Worm (Caenorhabditis elegans) whole organism, young adult: Measurements from ENCODE around the gene kin-36.

ENCODE experiments used
- B0035.1 ChIP-seq: sonication (generic microtip); optimal IDR thresholded peaks from 2 replicates; lab custom pipeline; 2016; ENCODE audit warnings: missing genetic modification characterization, mild to moderate bottlenecking, missing compliant biosample characterization, missing genotype, missing genetic modification reagents
- B0336.3 ChIP-seq: fragments of 200-800 bp; sonication (Bioruptor generic); IDR thresholded peaks from 2 replicates; pipeline ENCODE4 v1.3.6; 2022; ENCODE audit warnings: missing genetic modification characterization, missing compliant biosample characterization
- D2030.7 ChIP-seq: fragments of 200-800 bp; sonication (Bioruptor generic); IDR thresholded peaks from 2 replicates; pipeline ENCODE4 v1.3.6; 2022; ENCODE audit warnings: missing genetic modification reagents, missing genetic modification characterization, missing compliant biosample characterization
- F10E7.11 ChIP-seq: sonication (generic microtip); optimal IDR thresholded peaks from 2 replicates; lab custom pipeline; 2017; ENCODE audit warnings: mild to moderate bottlenecking, missing genetic modification characterization, moderate library complexity, missing compliant biosample characterization
- F22D6.2 ChIP-seq: sonication (generic microtip); optimal IDR thresholded peaks from 2 replicates; lab custom pipeline; 2016; ENCODE audit warnings: mild to moderate bottlenecking, missing genetic modification characterization, missing compliant biosample characterization
- F37B4.10 ChIP-seq: fragments of 200-800 bp; sonication (Bioruptor generic); IDR thresholded peaks from 2 replicates; pipeline ENCODE4 v1.3.6; 2022; ENCODE audit warnings: missing genetic modification characterization, missing compliant biosample characterization
- F52B5.7 ChIP-seq: sonication (generic microtip); optimal IDR thresholded peaks from 2 replicates; lab custom pipeline; 2016; ENCODE audit warnings: mild to moderate bottlenecking, missing genetic modification characterization, missing compliant biosample characterization
- K11D2.4 ChIP-seq: fragments of 200-800 bp; sonication (Bioruptor generic); IDR thresholded peaks from 2 replicates; pipeline ENCODE4 v1.3.6; 2022; ENCODE audit warnings: missing genetic modification reagents, missing genetic modification characterization, missing compliant biosample characterization
- T26A5.8 ChIP-seq: sonication (generic microtip); optimal IDR thresholded peaks from 2 replicates; lab custom pipeline; 2016; ENCODE audit warnings: missing genetic modification characterization, missing compliant biosample characterization
- Y67H2A.10 ChIP-seq: fragments of 200-800 bp; sonication (Bioruptor generic); conservative IDR thresholded peaks from 2 replicates; pipeline ENCODE4 v1.3.6; 2022; ENCODE audit warnings: missing genetic modification reagents, missing genetic modification characterization, missing compliant biosample characterization
- akir-1 ChIP-seq: fragments of 200-800 bp; sonication (Bioruptor generic); optimal IDR thresholded peaks from 2 replicates; lab custom pipeline; 2018; ENCODE audit warnings: mild to moderate bottlenecking, missing genetic modification characterization, moderate library complexity, missing compliant biosample characterization
- aptf-2 ChIP-seq: fragments of 200-800 bp; sonication (Bioruptor generic); conservative IDR thresholded peaks from 2 replicates; pipeline ENCODE4 v1.3.6; 2022; ENCODE audit warnings: missing genetic modification reagents, missing genetic modification characterization, missing compliant biosample characterization
- attf-6 ChIP-seq: fragments of 200-800 bp; sonication (Bioruptor generic); IDR thresholded peaks from 2 replicates; pipeline ENCODE4 v1.3.6; 2022; ENCODE audit warnings: missing genetic modification reagents, missing genetic modification characterization, missing compliant biosample characterization
- bed-1 ChIP-seq: fragments of 200-800 bp; sonication (Bioruptor generic); IDR thresholded peaks from 2 replicates; pipeline ENCODE4 v1.3.6; 2022; ENCODE audit warnings: missing genetic modification reagents, missing genetic modification characterization, missing compliant biosample characterization
- cebp-2 ChIP-seq: fragments of 200-800 bp; sonication (Bioruptor generic); IDR thresholded peaks from 2 replicates; pipeline ENCODE4 v1.3.6; 2022; ENCODE audit warnings: missing genetic modification characterization, missing compliant biosample characterization
- ceh-100 ChIP-seq: fragments of 200-800 bp; sonication (Bioruptor generic); IDR thresholded peaks from 2 replicates; pipeline ENCODE4 v1.3.6; 2022; ENCODE audit warnings: missing genetic modification reagents, missing genetic modification characterization, missing compliant biosample characterization
- ceh-27 ChIP-seq: fragments of 200-800 bp; sonication (Bioruptor generic); optimal IDR thresholded peaks from 2 replicates; lab custom pipeline; 2018; ENCODE audit warnings: mild to moderate bottlenecking, missing genetic modification characterization, moderate library complexity, missing compliant biosample characterization
- ceh-40 ChIP-seq: fragments of 200-800 bp; sonication (Bioruptor generic); IDR thresholded peaks from 2 replicates; pipeline ENCODE4 v1.3.6; 2022; ENCODE audit warnings: missing genetic modification characterization, missing compliant biosample characterization
- ceh-79 ChIP-seq: sonication (generic microtip); optimal IDR thresholded peaks from 2 replicates; lab custom pipeline; 2017; ENCODE audit warnings: mild to moderate bottlenecking, missing genetic modification characterization, missing compliant biosample characterization
- ceh-91 ChIP-seq: fragments of 200-800 bp; sonication (Bioruptor generic); IDR thresholded peaks from 2 replicates; pipeline ENCODE4 v1.3.6; 2022; ENCODE audit warnings: missing genetic modification reagents, missing genetic modification characterization, missing compliant biosample characterization
- dpff-1 ChIP-seq: sonication (generic microtip); optimal IDR thresholded peaks from 2 replicates; lab custom pipeline; 2017; ENCODE audit warnings: mild to moderate bottlenecking, missing genetic modification characterization, missing compliant biosample characterization
- efl-1 ChIP-seq: fragments of 150-350 bp; optimal IDR thresholded peaks from 2 replicates; lab custom pipeline; 2014; ENCODE audit warnings: missing biosample characterization, missing genetic modification reagents, missing genetic modification characterization
- egl-18 ChIP-seq: fragments of 200-800 bp; sonication (Bioruptor generic); IDR thresholded peaks from 2 replicates; pipeline ENCODE4 v1.3.6; 2022; ENCODE audit warnings: missing genetic modification reagents, missing genetic modification characterization, missing compliant biosample characterization
- egl-44 ChIP-seq: fragments of 200-800 bp; sonication (Bioruptor generic); IDR thresholded peaks from 2 replicates; pipeline ENCODE4 v1.3.6; 2022; ENCODE audit warnings: missing genetic modification reagents, missing genetic modification characterization, missing compliant biosample characterization
- ekl-4 ChIP-seq: fragments of 200-800 bp; sonication (Bioruptor generic); IDR thresholded peaks from 2 replicates; pipeline ENCODE4 v1.3.6; 2022; ENCODE audit warnings: missing genetic modification reagents, missing genetic modification characterization, missing compliant biosample characterization
- gei-17 ChIP-seq: fragments of 200-800 bp; sonication (Bioruptor generic); optimal IDR thresholded peaks from 2 replicates; lab custom pipeline; 2018; ENCODE audit warnings: mild to moderate bottlenecking, missing genetic modification characterization, missing compliant biosample characterization
- lin-40 ChIP-seq: sonication (generic microtip); optimal IDR thresholded peaks from 2 replicates; lab custom pipeline; 2016; ENCODE audit warnings: missing genetic modification characterization, mild to moderate bottlenecking, missing compliant biosample characterization, missing genotype, missing genetic modification reagents
- lin-54 ChIP-seq: fragments of 200-800 bp; sonication (Bioruptor generic); optimal IDR thresholded peaks from 2 replicates; lab custom pipeline; 2018; ENCODE audit warnings: mild to moderate bottlenecking, missing genetic modification characterization, missing compliant biosample characterization
- lsy-27 ChIP-seq: sonication (generic microtip); optimal IDR thresholded peaks from 2 replicates; lab custom pipeline; 2017; ENCODE audit warnings: missing genetic modification characterization, mild to moderate bottlenecking, missing compliant biosample characterization, antibody characterized with exemption, missing genotype, borderline replicate concordance; ENCODE audit not compliant: insufficient read depth
- madf-3 ChIP-seq: fragments of 200-800 bp; sonication (Bioruptor generic); IDR thresholded peaks from 2 replicates; pipeline ENCODE4 v1.3.6; 2022; ENCODE audit warnings: missing genetic modification reagents, missing genetic modification characterization, missing compliant biosample characterization
- mel-28 ChIP-seq: sonication (generic microtip); optimal IDR thresholded peaks from 2 replicates; lab custom pipeline; 2016; ENCODE audit warnings: borderline replicate concordance, mild to moderate bottlenecking, missing genetic modification characterization, missing compliant biosample characterization
- mes-4 ChIP-seq: sonication (generic microtip); optimal IDR thresholded peaks from 2 replicates; lab custom pipeline; 2016; ENCODE audit warnings: missing genotype, missing genetic modification characterization, missing compliant biosample characterization
- mxl-1 ChIP-seq: sonication (generic microtip); optimal IDR thresholded peaks from 2 replicates; lab custom pipeline; 2016; ENCODE audit warnings: missing genetic modification characterization, missing compliant biosample characterization
- nfya-1 ChIP-seq: sonication (generic microtip); optimal IDR thresholded peaks from 2 replicates; lab custom pipeline; 2017; ENCODE audit warnings: antibody characterized with exemption, missing compliant biosample characterization, missing genetic modification characterization, borderline replicate concordance; ENCODE audit not compliant: insufficient read depth
- nfyb-1 ChIP-seq: fragments of 200-800 bp; sonication (Bioruptor generic); IDR thresholded peaks from 2 replicates; pipeline ENCODE4 v1.3.6; 2022; ENCODE audit warnings: missing genetic modification reagents, missing genetic modification characterization, missing compliant biosample characterization
- nhr-179 ChIP-seq: sonication (generic microtip); optimal IDR thresholded peaks from 2 replicates; lab custom pipeline; 2016; ENCODE audit warnings: mild to moderate bottlenecking, missing genetic modification characterization, missing compliant biosample characterization
- nhr-27 ChIP-seq: fragments of 200-800 bp; sonication (Bioruptor generic); optimal IDR thresholded peaks from 2 replicates; lab custom pipeline; 2018; ENCODE audit warnings: mild to moderate bottlenecking, missing genetic modification characterization, moderate library complexity, missing compliant biosample characterization
- nhr-80 ChIP-seq: sonication (generic microtip); optimal IDR thresholded peaks from 2 replicates; lab custom pipeline; 2016; ENCODE audit warnings: missing genetic modification characterization, missing compliant biosample characterization
- pbrm-1 ChIP-seq: fragments of 200-800 bp; sonication (Bioruptor generic); IDR thresholded peaks from 2 replicates; pipeline ENCODE4 v1.3.6; 2022; ENCODE audit warnings: missing genetic modification reagents, missing genetic modification characterization, missing compliant biosample characterization
- rec-8 ChIP-seq, 2 experiments: sonication (generic microtip); optimal IDR thresholded peaks; 2 replicates each; lab custom pipeline; 2016; ENCODE audit warnings: mild to moderate bottlenecking in 2 of 2, missing genetic modification characterization in 2 of 2, missing genetic modification reagents in 2 of 2, missing genotype in 2 of 2, missing biosample characterization in 1 of 2, missing compliant biosample characterization in 1 of 2, moderate library complexity in 1 of 2
- repo-1 ChIP-seq: sonication (generic microtip); optimal IDR thresholded peaks from 2 replicates; lab custom pipeline; 2017; ENCODE audit warnings: mild to moderate bottlenecking, missing genetic modification characterization, missing compliant biosample characterization
- sdz-38 ChIP-seq: sonication (generic microtip); optimal IDR thresholded peaks from 2 replicates; lab custom pipeline; 2016; ENCODE audit warnings: missing genotype, missing genetic modification characterization, missing compliant biosample characterization
- sea-2 ChIP-seq: fragments of 200-800 bp; sonication (Bioruptor generic); IDR thresholded peaks from 2 replicates; pipeline ENCODE4 v1.3.6; 2022; ENCODE audit warnings: missing genetic modification characterization, missing compliant biosample characterization
- snpc-3.4 ChIP-seq: sonication (generic microtip); optimal IDR thresholded peaks from 2 replicates; lab custom pipeline; 2017; ENCODE audit warnings: missing genetic modification characterization, mild to moderate bottlenecking, missing compliant biosample characterization, antibody characterized with exemption, moderate library complexity, missing genotype, missing genetic modification reagents
- tbp1 ChIP-seq: fragments of 200-800 bp; sonication (Bioruptor generic); optimal IDR thresholded peaks from 2 replicates; lab custom pipeline; 2018; ENCODE audit warnings: mild to moderate bottlenecking, missing genetic modification characterization, missing compliant biosample characterization
- tbx-9 ChIP-seq: sonication (generic microtip); optimal IDR thresholded peaks from 2 replicates; lab custom pipeline; 2016; ENCODE audit warnings: borderline replicate concordance, missing genetic modification characterization, inconsistent platforms, missing compliant biosample characterization
- unc-62 ChIP-seq: fragments of 150-350 bp; optimal IDR thresholded peaks from 2 replicates; lab custom pipeline; 2014; ENCODE audit warnings: missing biosample characterization, missing genetic modification reagents, missing genetic modification characterization
- zim-3 ChIP-seq: sonication (generic microtip); optimal IDR thresholded peaks from 2 replicates; lab custom pipeline; 2017; ENCODE audit warnings: mild to moderate bottlenecking, missing genetic modification characterization, moderate library complexity, missing compliant biosample characterization
- ztf-22 ChIP-seq: fragments of 200-800 bp; sonication (Bioruptor generic); optimal IDR thresholded peaks from 2 replicates; lab custom pipeline; 2018; ENCODE audit warnings: mild to moderate bottlenecking, missing genetic modification characterization, moderate library complexity, missing compliant biosample characterization

Gene kin-36

DNA sequence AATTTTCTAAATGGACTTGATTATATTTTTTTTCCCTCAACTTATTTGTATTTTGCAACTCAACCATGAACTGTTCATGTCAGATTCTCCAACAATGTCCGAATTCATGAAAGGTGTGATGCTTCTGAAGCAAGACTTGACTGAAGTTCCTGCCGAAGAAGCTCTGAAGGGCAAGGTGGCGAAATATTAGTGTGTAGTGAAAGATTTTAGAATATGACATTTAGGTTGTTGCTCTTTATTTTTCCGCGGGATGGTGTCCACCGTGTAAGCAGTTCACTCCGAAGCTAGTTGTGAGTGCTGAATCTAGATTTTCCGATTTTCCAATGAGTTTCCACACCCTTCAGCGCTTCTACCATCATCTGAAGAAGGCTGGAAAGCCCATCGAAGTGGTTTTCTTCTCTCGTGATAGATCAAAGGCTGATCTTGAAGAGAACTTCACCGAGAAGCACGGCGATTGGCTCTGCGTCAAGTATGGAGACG is 26.4 kb upstream of the kin-36 start, which contains the start of gene F29B9.5 (continued):
- TF ChIP-seq sea-2 (GFP tag; lab: Robert Waterston, UW) (no peak), ceh-91 (GFP tag; lab: Robert Waterston, UW) (no peak), snpc-3.4 (tag; lab: Kevin White, UChicago) (peak; percentile 41), F10E7.11 (tag; lab: Kevin White, UChicago) (no peak), unc-62 (no peak), tbx-9 (tag; lab: Kevin White, UChicago) (no peak), lin-40 (no peak), lin-54 (GFP tag; lab: Kevin White, UChicago) (no peak), mxl-1 (tag; lab: Kevin White, UChicago) (no peak), lsy-27 (tag; lab: Kevin White, UChicago) (no peak), K11D2.4 (GFP tag; lab: Robert Waterston, UW) (no peak), mel-28 (no peak), pbrm-1 (GFP tag; lab: Robert Waterston, UW) (peak; percentile 51; the same call in 1 of the 2 replicates), cebp-2 (0 out of 2 replicates have a peak, but pooled peaks have one; percentile 41), D2030.7 (GFP tag; lab: Robert Waterston, UW) (0 out of 2 replicates have a peak, but pooled peaks have one; percentile 9), egl-18 (no peak), nhr-27 (tag; lab: Kevin White, UChicago) (no peak), B0035.1 (tag; lab: Kevin White, UChicago) (no peak), nhr-179 (tag; lab: Kevin White, UChicago) (no peak), madf-3 (GFP tag; lab: Robert Waterston, UW) (no peak), akir-1 (GFP tag; lab: Kevin White, UChicago) (no peak), tbp1 (GFP tag; lab: Kevin White, UChicago) (no peak), Y67H2A.10 (GFP tag; lab: Robert Waterston, UW) (no peak), gei-17 (GFP tag; lab: Kevin White, UChicago) (no peak), nfya-1 (tag; lab: Kevin White, UChicago) (no peak), ceh-27 (no peak), nfyb-1 (GFP tag; lab: Robert Waterston, UW) (0 out of 2 replicates have a peak, but pooled peaks have one; percentile 54), bed-1 (GFP tag; lab: Robert Waterston, UW) (no peak), aptf-2 (GFP tag; lab: Robert Waterston, UW) (no peak), nhr-80 (tag; lab: Kevin White, UChicago) (no peak), egl-44 (GFP tag; lab: Robert Waterston, UW) (no peak), zim-3 (peak; percentile 13), ekl-4 (GFP tag; lab: Robert Waterston, UW) (peak; percentile 71), T26A5.8 (no peak), sdz-38 (tag; lab: Kevin White, UChicago) (no peak), attf-6 (GFP tag; lab: Robert Waterston, UW) (no peak), ceh-40 (GFP tag; lab: Robert Waterston, UW) (0 out of 2 replicates have a peak, but pooled peaks have one; percentile 26), efl-1 (GFP tag; lab: Kevin White, UChicago) (no peak), repo-1 (tag; lab: Kevin White, UChicago) (no peak), ceh-79 (tag; lab: Kevin White, UChicago) (peak; percentile 51), F22D6.2 (tag; lab: Kevin White, UChicago) (no peak), dpff-1 (tag; lab: Kevin White, UChicago) (no peak), mes-4 (tag; lab: Kevin White, UChicago) (no peak), F37B4.10 (GFP tag; lab: Robert Waterston, UW) (no peak), B0336.3 (peak; percentile 86), rec-8 (tag; optimal IDR thresholded peaks at IDR 0.05; lab: Kevin White, UChicago) (no peak), ceh-100 (GFP tag; lab: Robert Waterston, UW) (0 out of 2 replicates have a peak, but pooled peaks have one; percentile 14), ztf-22 (GFP tag; lab: Kevin White, UChicago) (no peak), F52B5.7 (tag; lab: Kevin White, UChicago) (peak; percentile 42)
